Fruit fly (Drosophila melanogaster) whole organism, embryonic: ENCODE results near the gene ND-MLRQ.

Experiments
- B-H1 ChIP-seq: fragments of 200-800 bp; sonication (Bioruptor generic); IDR thresholded peaks from 3 replicates; pipeline ENCODE4 v1.3.6; 2022; ENCODE audit warnings: missing biosample characterization, missing genetic modification characterization
- Blimp-1 ChIP-seq: fragments of 200-800 bp; sonication (Bioruptor generic); optimal IDR thresholded peaks from 3 replicates; lab custom pipeline; 2018; ENCODE audit warnings: missing biosample characterization, missing genetic modification characterization, mild to moderate bottlenecking, moderate library complexity, missing genetic modification reagents
- CG1024 ChIP-seq: fragments of 200-800 bp; sonication (Bioruptor generic); IDR thresholded peaks from 2 replicates; pipeline ENCODE4 v1.3.6; 2022; ENCODE audit warnings: missing biosample characterization, missing genetic modification characterization
- CG10431 ChIP-seq: fragments of 200-800 bp; sonication (Bioruptor generic); optimal IDR thresholded peaks from 3 replicates; lab custom pipeline; 2018; ENCODE audit warnings: missing biosample characterization, mild to moderate bottlenecking, missing genetic modification characterization
- CG10959 ChIP-seq: fragments of 200-800 bp; sonication (Bioruptor generic); IDR thresholded peaks from 2 replicates; pipeline ENCODE4 v1.3.6; 2022; ENCODE audit warnings: missing biosample characterization, missing genetic modification characterization
- CG11723 ChIP-seq: fragments of 200-800 bp; sonication (Bioruptor generic); optimal IDR thresholded peaks from 2 replicates; lab custom pipeline; 2017; ENCODE audit warnings: missing biosample characterization, mild to moderate bottlenecking, missing genetic modification characterization
- CG12104 ChIP-seq: fragments of 200-800 bp; sonication (Bioruptor generic); optimal IDR thresholded peaks from 3 replicates; lab custom pipeline; 2016; ENCODE audit warnings: missing biosample characterization, missing genetic modification characterization
- CG13296 ChIP-seq: fragments of 200-800 bp; sonication (Bioruptor generic); optimal IDR thresholded peaks from 3 replicates; lab custom pipeline; 2018; ENCODE audit warnings: missing biosample characterization, mild to moderate bottlenecking, missing genetic modification characterization
- CG14860 ChIP-seq: fragments of 200-800 bp; sonication (Bioruptor generic); IDR thresholded peaks from 3 replicates; pipeline ENCODE4 v1.3.6; 2022; ENCODE audit warnings: missing biosample characterization, missing genetic modification characterization; ENCODE audit not compliant: partially characterized antibody
- CG1603 ChIP-seq: fragments of 200-800 bp; sonication (Bioruptor generic); optimal IDR thresholded peaks from 2 replicates; lab custom pipeline; 2019; ENCODE audit warnings: missing biosample characterization, mild to moderate bottlenecking, missing genetic modification characterization, moderate library complexity
- CG16813 ChIP-seq: fragments of 200-800 bp; sonication (Bioruptor generic); IDR thresholded peaks from 3 replicates; pipeline ENCODE4 v1.3.6; 2022; ENCODE audit warnings: missing biosample characterization, missing genetic modification characterization; ENCODE audit not compliant: partially characterized antibody
- CG2116 ChIP-seq: fragments of 200-800 bp; sonication (Bioruptor generic); optimal IDR thresholded peaks from 3 replicates; lab custom pipeline; 2018; ENCODE audit warnings: missing biosample characterization, mild to moderate bottlenecking, missing genetic modification characterization
- CG2120 ChIP-seq: fragments of 200-800 bp; sonication (Bioruptor generic); optimal IDR thresholded peaks from 3 replicates; lab custom pipeline; 2016; ENCODE audit warnings: missing biosample characterization, missing genetic modification characterization
- CG30020 ChIP-seq: fragments of 200-800 bp; optimal IDR thresholded peaks from 2 replicates; lab custom pipeline; 2019; ENCODE audit warnings: missing biosample characterization, mild to moderate bottlenecking, missing genetic modification characterization, moderate library complexity
- CG30431 ChIP-seq: fragments of 200-800 bp; sonication (Bioruptor generic); optimal IDR thresholded peaks from 2 replicates; lab custom pipeline; 2017; ENCODE audit warnings: missing biosample characterization, missing genetic modification characterization
- CG33213 ChIP-seq: fragments of 200-800 bp; sonication (Bioruptor generic); optimal IDR thresholded peaks from 3 replicates; lab custom pipeline; 2016; ENCODE audit warnings: missing biosample characterization, missing genetic modification characterization
- CG3995 ChIP-seq: fragments of 200-800 bp; sonication (Bioruptor generic); optimal IDR thresholded peaks from 3 replicates; lab custom pipeline; 2016; ENCODE audit warnings: missing biosample characterization, missing genetic modification characterization
- CG6272 ChIP-seq: fragments of 200-800 bp; sonication (Bioruptor generic); IDR thresholded peaks from 2 replicates; pipeline ENCODE4 v1.3.6; 2022; ENCODE audit warnings: missing biosample characterization, missing genetic modification characterization
- CG7357 ChIP-seq: fragments of 200-800 bp; sonication (Bioruptor generic); IDR thresholded peaks from 3 replicates; pipeline ENCODE4 v1.3.6; 2022; ENCODE audit warnings: missing biosample characterization, missing genetic modification characterization
- CG8290 ChIP-seq, 3 experiments: fragments of 200-800 bp; sonication (Bioruptor generic); optimal IDR thresholded peaks; 2 replicates each; lab custom pipeline; 2016 to 2019; ENCODE audit warnings: missing biosample characterization in 3 of 3, missing genetic modification characterization in 3 of 3, mild to moderate bottlenecking in 2 of 3, moderate library complexity in 1 of 3
- CG9215 ChIP-seq: fragments of 200-800 bp; sonication (Bioruptor generic); IDR thresholded peaks from 2 replicates; pipeline ENCODE4 v1.3.6; 2022; ENCODE audit warnings: missing biosample characterization, missing genetic modification characterization
- Chrac-16 ChIP-seq: fragments of 200-800 bp; sonication (Bioruptor generic); optimal IDR thresholded peaks from 3 replicates; lab custom pipeline; 2016; ENCODE audit warnings: missing biosample characterization, missing genetic modification characterization
- D19B ChIP-seq: fragments of 200-800 bp; sonication (Bioruptor generic); optimal IDR thresholded peaks from 2 replicates; lab custom pipeline; 2017; ENCODE audit warnings: missing biosample characterization, mild to moderate bottlenecking, missing genetic modification characterization
- Dbx ChIP-seq: fragments of 200-800 bp; sonication (Bioruptor generic); IDR thresholded peaks from 3 replicates; pipeline ENCODE4 v1.3.6; 2022; ENCODE audit warnings: missing biosample characterization, missing genetic modification characterization
- Dfd ChIP-seq, 2 experiments: fragments of >200 bp; optimal IDR thresholded peaks; 2 replicates each; lab custom pipeline; 2017; ENCODE audit warnings: missing biosample characterization in 2 of 2, missing genetic modification characterization in 2 of 2
- Ets97D ChIP-seq: fragments of 200-800 bp; sonication (Bioruptor generic); optimal IDR thresholded peaks from 3 replicates; lab custom pipeline; 2016; ENCODE audit warnings: missing biosample characterization, missing genetic modification characterization
- Lhr ChIP-seq: fragments of 200-800 bp; sonication (Bioruptor generic); optimal IDR thresholded peaks from 3 replicates; lab custom pipeline; 2017; ENCODE audit warnings: mild to moderate bottlenecking, missing biosample characterization, missing genetic modification reagents, missing genetic modification characterization
- MESR4 ChIP-seq: fragments of 200-800 bp; sonication (Bioruptor generic); optimal IDR thresholded peaks from 2 replicates; lab custom pipeline; 2018; ENCODE audit warnings: missing biosample characterization, mild to moderate bottlenecking, missing genetic modification characterization, moderate library complexity
- Max ChIP-seq: fragments of 200-800 bp; sonication (Bioruptor generic); optimal IDR thresholded peaks from 2 replicates; lab custom pipeline; 2016; ENCODE audit warnings: missing biosample characterization, mild to moderate bottlenecking, missing genetic modification characterization
- Meics ChIP-seq: fragments of 200-800 bp; sonication (Bioruptor generic); optimal IDR thresholded peaks from 2 replicates; lab custom pipeline; 2017; ENCODE audit warnings: missing biosample characterization, mild to moderate bottlenecking, missing genetic modification characterization
- Pdp1 ChIP-seq, 2 experiments: fragments of 200-800 bp; sonication (Bioruptor generic); optimal IDR thresholded peaks; 3 replicates each; lab custom pipeline; 2016; ENCODE audit warnings: missing biosample characterization in 2 of 2, missing genetic modification characterization in 2 of 2, mild to moderate bottlenecking in 1 of 2, moderate library complexity in 1 of 2
- Sry-β ChIP-seq: fragments of 200-800 bp; sonication (Bioruptor generic); optimal IDR thresholded peaks from 2 replicates; lab custom pipeline; 2018; ENCODE audit warnings: missing biosample characterization, mild to moderate bottlenecking, missing genetic modification characterization, moderate library complexity
- YL-1 ChIP-seq: fragments of 200-800 bp; sonication (Bioruptor generic); optimal IDR thresholded peaks from 3 replicates; lab custom pipeline; 2017; ENCODE audit warnings: missing biosample characterization, mild to moderate bottlenecking, missing genetic modification characterization
- amos ChIP-seq: fragments of 200-800 bp; sonication (Bioruptor generic); IDR thresholded peaks from 2 replicates; pipeline ENCODE4 v1.3.6; 2022; ENCODE audit warnings: missing biosample characterization, missing genetic modification characterization; ENCODE audit not compliant: partially characterized antibody
- bcd ChIP-seq: fragments of 200-800 bp; sonication (Bioruptor generic); optimal IDR thresholded peaks from 2 replicates; lab custom pipeline; 2017; ENCODE audit warnings: missing biosample characterization, mild to moderate bottlenecking, missing genetic modification characterization
- cwo ChIP-seq: fragments of 200-800 bp; sonication (Bioruptor generic); optimal IDR thresholded peaks from 3 replicates; lab custom pipeline; 2017; ENCODE audit warnings: missing biosample characterization, missing genetic modification characterization, mild to moderate bottlenecking, moderate library complexity, missing genetic modification reagents
- dmrt11E ChIP-seq: fragments of 200-800 bp; sonication (Bioruptor generic); optimal IDR thresholded peaks from 3 replicates; lab custom pipeline; 2018; ENCODE audit warnings: missing biosample characterization, mild to moderate bottlenecking, missing genetic modification characterization, moderate library complexity
- exex ChIP-seq: fragments of 200-800 bp; sonication (Bioruptor generic); optimal IDR thresholded peaks from 4 replicates; lab custom pipeline; 2018; ENCODE audit warnings: missing biosample characterization, mild to moderate bottlenecking, missing genetic modification characterization, moderate library complexity
- gfzf ChIP-seq: fragments of 200-800 bp; sonication (Bioruptor generic); optimal IDR thresholded peaks from 2 replicates; lab custom pipeline; 2016; ENCODE audit warnings: missing biosample characterization, mild to moderate bottlenecking, missing genetic modification characterization, moderate library complexity
- ham ChIP-seq: fragments of 200-800 bp; sonication (Bioruptor generic); IDR thresholded peaks from 2 replicates; pipeline ENCODE4 v1.3.6; 2022; ENCODE audit warnings: missing biosample characterization, missing genetic modification characterization
- hkb ChIP-seq, 2 experiments: fragments of 200-800 bp in 1 of 2; fragments of >200 bp in 1 of 2; sonication (Bioruptor generic) in 1 of 2; IDR thresholded peaks in 1 of 2; optimal IDR thresholded peaks in 1 of 2; 2 replicates each; pipeline versions ENCODE4 v1.3.6 to Lab custom; 2017 to 2022; ENCODE audit warnings: missing biosample characterization in 1 of 2, missing genetic modification characterization in 1 of 2
- hth ChIP-seq: fragments of >200 bp; optimal IDR thresholded peaks from 2 replicates; lab custom pipeline; 2017; ENCODE audit warnings: inconsistent platforms
- ind ChIP-seq: fragments of 200-800 bp; sonication (Bioruptor generic); optimal IDR thresholded peaks from 3 replicates; lab custom pipeline; 2016; ENCODE audit warnings: missing biosample characterization, missing genetic modification characterization
- pnt ChIP-seq: fragments of 200-800 bp; sonication (Bioruptor generic); optimal IDR thresholded peaks from 3 replicates; lab custom pipeline; 2016; ENCODE audit warnings: missing biosample characterization, missing genetic modification characterization
- pzg ChIP-seq: fragments of 200-800 bp; sonication (Bioruptor generic); optimal IDR thresholded peaks from 3 replicates; lab custom pipeline; 2018; ENCODE audit warnings: missing biosample characterization, mild to moderate bottlenecking, missing genetic modification characterization, moderate library complexity
- row ChIP-seq: fragments of 200-800 bp; sonication (Bioruptor generic); IDR thresholded peaks from 3 replicates; pipeline ENCODE4 v1.3.6; 2022; ENCODE audit warnings: missing biosample characterization, missing genetic modification characterization
- sisA ChIP-seq: fragments of 200-800 bp; sonication (Bioruptor generic); IDR thresholded peaks from 2 replicates; pipeline ENCODE4 v1.3.6; 2022; ENCODE audit warnings: missing biosample characterization, missing genetic modification characterization
- ssp ChIP-seq: fragments of 200-800 bp; sonication (Bioruptor generic); IDR thresholded peaks from 2 replicates; pipeline ENCODE4 v1.3.6; 2022; ENCODE audit warnings: missing biosample characterization, missing genetic modification characterization
- toy ChIP-seq: fragments of 200-800 bp; sonication (Bioruptor generic); IDR thresholded peaks from 2 replicates; pipeline ENCODE4 v1.3.6; 2022; ENCODE audit warnings: missing biosample characterization, missing genetic modification characterization
- zfh2 ChIP-seq: fragments of 200-800 bp; sonication (Bioruptor generic); optimal IDR thresholded peaks from 2 replicates; lab custom pipeline; 2016; ENCODE audit warnings: missing biosample characterization, missing genetic modification characterization

Gene ND-MLRQ

dm6 chr3L:23337939-23338338 lies 1.2 kb upstream of the ND-MLRQ start, which contains the start of gene alpha-Cat (continued):
- no peak for TF ChIP-seq Sry-β (GFP tag; lab: Kevin White, UChicago)
- TF ChIP-seq CG7357 (GFP tag; lab: Robert Waterston, UW) = peak; percentile 97
- TF ChIP-seq CG2120 (GFP tag; lab: Kevin White, UChicago) = peak; percentile 31
- TF ChIP-seq Lhr (GFP tag; lab: Kevin White, UChicago) = peak; percentile 72
- TF ChIP-seq CG2116 (GFP tag; lab: Kevin White, UChicago) = peak; percentile 55
- no peak for TF ChIP-seq CG30431 (GFP tag; lab: Kevin White, UChicago)
- TF ChIP-seq exex (tag; lab: Kevin White, UChicago) = no peak
- no peak for TF ChIP-seq bcd (GFP tag; lab: Kevin White, UChicago)
- TF ChIP-seq cwo (GFP tag; lab: Kevin White, UChicago) = no peak
- peak in 1 of 2 experiments; percentile 55 for TF ChIP-seq Pdp1 (GFP tag; optimal IDR thresholded peaks at IDR 0.05; lab: Kevin White, UChicago)
- TF ChIP-seq B-H1 (GFP tag; lab: Robert Waterston, UW) = no peak
- TF ChIP-seq CG9215 = no peak
- TF ChIP-seq YL-1 = peak; percentile 20
- no peak for TF ChIP-seq pnt (GFP tag; lab: Kevin White, UChicago)
- TF ChIP-seq CG1024 (GFP tag; lab: Robert Waterston, UW) = peak; percentile 99
- TF ChIP-seq D19B (GFP tag; lab: Kevin White, UChicago) = no peak
- no peak for TF ChIP-seq hkb (optimal IDR thresholded peaks at IDR 0.05; lab: Kevin White, UChicago)
- no peak for TF ChIP-seq hkb (GFP tag; IDR thresholded peaks at IDR 0.05; lab: Robert Waterston, UW)
- TF ChIP-seq CG8290 (GFP tag; optimal IDR thresholded peaks at IDR 0.05; lab: Kevin White, UChicago) = peak; percentile 57
- peak in 1 of 2 experiments; percentile 43 for TF ChIP-seq CG8290 (tag; optimal IDR thresholded peaks at IDR 0.05; lab: Kevin White, UChicago)
- TF ChIP-seq Max (GFP tag; lab: Kevin White, UChicago) = no peak
- peak; percentile 4 for TF ChIP-seq dmrt11E (tag; lab: Kevin White, UChicago)
- peak; percentile 21 for TF ChIP-seq Ets97D (GFP tag; lab: Kevin White, UChicago)
- TF ChIP-seq gfzf (GFP tag; lab: Kevin White, UChicago) = peak; percentile 31
- no peak for TF ChIP-seq CG13296 (GFP tag; lab: Kevin White, UChicago)
- TF ChIP-seq CG30020 (tag; lab: Kevin White, UChicago) = peak; percentile 99
- TF ChIP-seq Blimp-1 (GFP tag; lab: Kevin White, UChicago) = no peak
- TF ChIP-seq ind (GFP tag; lab: Kevin White, UChicago) = no peak
- peak; percentile 34 for TF ChIP-seq amos (GFP tag; lab: Robert Waterston, UW)
- TF ChIP-seq toy = no peak
- TF ChIP-seq CG1603 (tag; lab: Kevin White, UChicago) = peak; percentile 98
- TF ChIP-seq CG33213 (GFP tag; lab: Kevin White, UChicago) = peak; percentile 19
- TF ChIP-seq sisA = no peak
- no peak for TF ChIP-seq Meics (GFP tag; lab: Kevin White, UChicago)
- peak; percentile 64 for TF ChIP-seq CG3995 (GFP tag; lab: Kevin White, UChicago)
- TF ChIP-seq hth (lab: Kevin White, UChicago) = no peak
- peak; percentile 5 for TF ChIP-seq Chrac-16 (GFP tag; lab: Kevin White, UChicago)
- TF ChIP-seq CG11723 (GFP tag; lab: Kevin White, UChicago) = peak; percentile 77
- TF ChIP-seq Dbx (GFP tag; lab: Robert Waterston, UW) = no peak
- TF ChIP-seq CG10431 (GFP tag; lab: Kevin White, UChicago) = no peak
- TF ChIP-seq Dfd (GFP tag; optimal IDR thresholded peaks at IDR 0.05; lab: Kevin White, UChicago) = peak in 1 of 2 experiments; percentile 45
- TF ChIP-seq MESR4 (GFP tag; lab: Kevin White, UChicago) = peak; percentile 65
- TF ChIP-seq ham = no peak
- TF ChIP-seq CG14860 (GFP tag; lab: Robert Waterston, UW) = 0 out of 3 replicates have a peak, but pooled peaks have one; percentile 34
- peak; percentile 83 for TF ChIP-seq row (GFP tag; lab: Robert Waterston, UW)
- peak; percentile 42; the same call in 2 of the 3 replicates for TF ChIP-seq CG16813 (GFP tag; lab: Robert Waterston, UW)
- peak; percentile 19 for TF ChIP-seq zfh2
- TF ChIP-seq CG6272 (GFP tag; lab: Robert Waterston, UW) = no peak
- TF ChIP-seq CG12104 (GFP tag; lab: Kevin White, UChicago) = no peak
- TF ChIP-seq CG10959 (GFP tag; lab: Robert Waterston, UW) = no peak
- TF ChIP-seq pzg = peak; percentile 46
- peak; percentile 99 for TF ChIP-seq ssp (GFP tag; lab: Robert Waterston, UW)
